Worm (Caenorhabditis elegans) whole organism, mixed stage, embryonic: ENCODE results near the gene T19H12.3.

Source experiments
- M03D4.4 ChIP-seq: sonication (generic microtip); optimal IDR thresholded peaks from 2 replicates; lab custom pipeline; 2017; ENCODE audit warnings: mild to moderate bottlenecking, missing genetic modification characterization, missing compliant biosample characterization
- bed-3 ChIP-seq: fragments of 200-800 bp; sonication (Bioruptor generic); optimal IDR thresholded peaks from 3 replicates; lab custom pipeline; 2018; ENCODE audit warnings: mild to moderate bottlenecking, missing genetic modification characterization, moderate library complexity, missing compliant biosample characterization
- blmp-1 ChIP-seq: fragments of 150-350 bp; optimal IDR thresholded peaks from 2 replicates; lab custom pipeline; 2014; ENCODE audit warnings: missing biosample characterization, missing genetic modification characterization
- ceh-39 ChIP-seq: fragments of 150-350 bp; optimal IDR thresholded peaks from 2 replicates; lab custom pipeline; 2014; ENCODE audit warnings: missing biosample characterization, missing genetic modification characterization
- ceh-83 ChIP-seq: fragments of 200-800 bp; sonication (Bioruptor generic); optimal IDR thresholded peaks from 2 replicates; lab custom pipeline; 2018; ENCODE audit warnings: mild to moderate bottlenecking, missing genetic modification characterization, missing compliant biosample characterization
- ces-1 ChIP-seq: fragments of 150-350 bp; optimal IDR thresholded peaks from 2 replicates; lab custom pipeline; 2014; ENCODE audit warnings: missing biosample characterization, missing genetic modification reagents, missing genetic modification characterization
- cnd-1 ChIP-seq: fragments of 200-800 bp; sonication (Bioruptor generic); optimal IDR thresholded peaks from 2 replicates; lab custom pipeline; 2018; ENCODE audit warnings: mild to moderate bottlenecking, missing genetic modification characterization, missing compliant biosample characterization
- drap-1 ChIP-seq: fragments of 200-800 bp; sonication (Bioruptor generic); optimal IDR thresholded peaks from 3 replicates; lab custom pipeline; 2018; ENCODE audit warnings: mild to moderate bottlenecking, missing genetic modification characterization, missing compliant biosample characterization
- elt-1 ChIP-seq: sonication (generic microtip); optimal IDR thresholded peaks from 2 replicates; lab custom pipeline; 2017; ENCODE audit warnings: missing genetic modification characterization, mild to moderate bottlenecking, missing compliant biosample characterization, antibody characterized with exemption, moderate library complexity, borderline replicate concordance; ENCODE audit not compliant: insufficient read depth
- elt-3 ChIP-seq: fragments of 150-350 bp; optimal IDR thresholded peaks from 2 replicates; lab custom pipeline; 2014; ENCODE audit warnings: missing biosample characterization, missing genetic modification characterization
- flh-1 ChIP-seq: fragments of 200-800 bp; sonication (Bioruptor generic); optimal IDR thresholded peaks from 2 replicates; lab custom pipeline; 2018; ENCODE audit warnings: mild to moderate bottlenecking, missing genetic modification characterization, moderate library complexity, missing compliant biosample characterization
- ham-2 ChIP-seq: fragments of 200-800 bp; sonication (Bioruptor generic); optimal IDR thresholded peaks from 2 replicates; lab custom pipeline; 2018; ENCODE audit warnings: mild to moderate bottlenecking, missing genetic modification characterization, missing compliant biosample characterization
- hlh-1 ChIP-seq: fragments of 150-350 bp; optimal IDR thresholded peaks from 2 replicates; lab custom pipeline; 2014; ENCODE audit warnings: missing biosample characterization, missing genetic modification reagents, missing genetic modification characterization
- lin-32 ChIP-seq: fragments of 200-800 bp; sonication (Bioruptor generic); optimal IDR thresholded peaks from 2 replicates; lab custom pipeline; 2018; ENCODE audit warnings: mild to moderate bottlenecking, missing genetic modification characterization, missing compliant biosample characterization
- lsy-2 ChIP-seq: fragments of 150-350 bp; optimal IDR thresholded peaks from 2 replicates; lab custom pipeline; 2014; ENCODE audit warnings: missing biosample characterization, missing genetic modification characterization
- mab-5 ChIP-seq: fragments of 150-350 bp; optimal IDR thresholded peaks from 2 replicates; lab custom pipeline; 2014; ENCODE audit warnings: missing biosample characterization, missing genetic modification characterization
- mep-1 ChIP-seq: fragments of 150-350 bp; optimal IDR thresholded peaks from 2 replicates; lab custom pipeline; 2017; ENCODE audit warnings: missing biosample characterization, missing genetic modification reagents, missing genetic modification characterization, inconsistent platforms
- mls-2 ChIP-seq: sonication (generic microtip); optimal IDR thresholded peaks from 2 replicates; lab custom pipeline; 2016; ENCODE audit warnings: mild to moderate bottlenecking, missing genetic modification characterization, moderate library complexity, missing compliant biosample characterization
- nhr-12 ChIP-seq: fragments of 150-350 bp; optimal IDR thresholded peaks from 2 replicates; lab custom pipeline; 2014; ENCODE audit warnings: missing biosample characterization, missing genetic modification characterization
- nhr-237 ChIP-seq: fragments of 150-350 bp; optimal IDR thresholded peaks from 2 replicates; lab custom pipeline; 2014; ENCODE audit warnings: missing biosample characterization, missing genetic modification characterization
- nhr-28 ChIP-seq: fragments of 150-350 bp; optimal IDR thresholded peaks from 2 replicates; lab custom pipeline; 2014; ENCODE audit warnings: missing biosample characterization, missing genetic modification characterization
- nhr-76 ChIP-seq: sonication (generic microtip); optimal IDR thresholded peaks from 2 replicates; lab custom pipeline; 2017; ENCODE audit warnings: missing biosample characterization, missing genetic modification characterization
- sem-2 ChIP-seq: fragments of 200-800 bp; sonication (Bioruptor generic); optimal IDR thresholded peaks from 2 replicates; lab custom pipeline; 2018; ENCODE audit warnings: mild to moderate bottlenecking, missing genetic modification characterization, missing compliant biosample characterization
- snpc-4 ChIP-seq: fragments of 150-350 bp; optimal IDR thresholded peaks from 2 replicates; lab custom pipeline; 2014; ENCODE audit warnings: missing biosample characterization, missing genetic modification characterization
- sptf-1 ChIP-seq: sonication (generic microtip); optimal IDR thresholded peaks from 2 replicates; lab custom pipeline; 2017; ENCODE audit warnings: mild to moderate bottlenecking, missing genetic modification characterization, moderate library complexity, missing compliant biosample characterization
- tbx-8 ChIP-seq: fragments of 200-800 bp; sonication (Bioruptor generic); optimal IDR thresholded peaks from 2 replicates; lab custom pipeline; 2018; ENCODE audit warnings: mild to moderate bottlenecking, missing genetic modification characterization, moderate library complexity, missing compliant biosample characterization
- unc-120 ChIP-seq: sonication (generic microtip); optimal IDR thresholded peaks from 2 replicates; lab custom pipeline; 2017; ENCODE audit warnings: missing genetic modification characterization, missing compliant biosample characterization; ENCODE audit not compliant: poor library complexity, severe bottlenecking
- unc-39 ChIP-seq: fragments of 150-350 bp; optimal IDR thresholded peaks from 2 replicates; lab custom pipeline; 2014; ENCODE audit warnings: missing biosample characterization, missing genetic modification characterization
- unc-62 ChIP-seq: fragments of 150-350 bp; optimal IDR thresholded peaks from 2 replicates; lab custom pipeline; 2014; ENCODE audit warnings: missing biosample characterization, missing genetic modification reagents, missing genetic modification characterization
- zip-8 ChIP-seq: fragments of 150-350 bp; optimal IDR thresholded peaks from 2 replicates; lab custom pipeline; 2014; ENCODE audit warnings: missing biosample characterization, missing genetic modification characterization
- ztf-11 ChIP-seq: fragments of 150-350 bp; optimal IDR thresholded peaks from 2 replicates; lab custom pipeline; 2014; ENCODE audit warnings: missing biosample characterization, missing genetic modification characterization

Gene T19H12.3

ce11 chrV:4914879-4915278 is 29.4 kb downstream of the T19H12.3 start, which contains the start of gene H23N18.6:
Gene H23N18.6, minus strand, starts transcription at chrV:4915079.
- no peak for TF ChIP-seq nhr-76 (tag; lab: Kevin White, UChicago)
- TF ChIP-seq ztf-11 (tag; lab: Kevin White, UChicago) = no peak
- no peak for TF ChIP-seq hlh-1 (tag; lab: Kevin White, UChicago)
- no peak for TF ChIP-seq sptf-1 (tag; lab: Kevin White, UChicago)
- TF ChIP-seq tbx-8 (GFP tag; lab: Kevin White, UChicago) = no peak
- TF ChIP-seq nhr-237 = no peak
- no peak for TF ChIP-seq unc-62 (GFP tag; lab: Kevin White, UChicago)
- TF ChIP-seq ces-1 (GFP tag; lab: Kevin White, UChicago) = no peak
- TF ChIP-seq, all 35 proteins: peak for 0

ce11 chrV:4918091-4918624 is 32.7 kb downstream of the T19H12.3 start, which contains the start of gene C02E7.7:
Gene C02E7.7, minus strand, starts transcription at chrV:4918574.
- TF ChIP-seq ceh-83 (no peak), mab-5 (no peak), ham-2 (no peak), flh-1 (GFP tag; lab: Kevin White, UChicago) (no peak), mls-2 (no peak), ceh-39 (no peak), nhr-12 (tag; lab: Kevin White, UChicago) (no peak), hlh-1 (tag; lab: Kevin White, UChicago) (no peak), nhr-76 (tag; lab: Kevin White, UChicago) (no peak), ztf-11 (tag; lab: Kevin White, UChicago) (no peak), nhr-237 (no peak), lsy-2 (no peak), mep-1 (tag; lab: Kevin White, UChicago) (no peak), sem-2 (GFP tag; lab: Kevin White, UChicago) (no peak), bed-3 (no peak)
- TF ChIP-seq, all 35 proteins: peak for 0

ce11 chrV:4918664-4919257 is 33.3 kb downstream of the T19H12.3 start, which contains the start of gene C02E7.6:
Gene C02E7.6, plus strand, starts transcription at chrV:4919207.
- TF ChIP-seq nhr-237 (peak; percentile 14), elt-1 (peak; percentile 90), unc-62 (GFP tag; lab: Kevin White, UChicago) (peak; percentile 16), sptf-1 (tag; lab: Kevin White, UChicago) (no peak), blmp-1 (tag; lab: Kevin White, UChicago) (peak; percentile 67)

ce11 chrV:4920690-4921152 is 35.2 kb downstream of the T19H12.3 start, which contains the start of the genes C02E7.8 and srh-23:
Gene C02E7.8, minus strand, starts transcription at chrV:4920790.
Gene srh-23, plus strand, starts transcription at chrV:4921102.
- TF ChIP-seq elt-3 (tag; lab: Kevin White, UChicago) (no peak), drap-1 (GFP tag; lab: Kevin White, UChicago) (no peak), M03D4.4 (tag; lab: Kevin White, UChicago) (no peak), ztf-11 (tag; lab: Kevin White, UChicago) (no peak), zip-8 (no peak), mep-1 (tag; lab: Kevin White, UChicago) (no peak), sem-2 (GFP tag; lab: Kevin White, UChicago) (no peak), nhr-12 (tag; lab: Kevin White, UChicago) (no peak), unc-120 (no peak), unc-39 (tag; lab: Kevin White, UChicago) (no peak), elt-1 (no peak), unc-62 (GFP tag; lab: Kevin White, UChicago) (no peak), lin-32 (GFP tag; lab: Kevin White, UChicago) (no peak), mab-5 (no peak), ceh-83 (no peak), lsy-2 (no peak)

ce11 chrV:4922024-4922423 is 36.6 kb downstream of the T19H12.3 start, which contains the start of gene srh-22:
Gene srh-22, plus strand, starts transcription at chrV:4922324.
- TF ChIP-seq elt-3 (tag; lab: Kevin White, UChicago) (no peak), unc-62 (GFP tag; lab: Kevin White, UChicago) (no peak), unc-39 (tag; lab: Kevin White, UChicago) (no peak), snpc-4 (tag; lab: Kevin White, UChicago) (no peak), cnd-1 (tag; lab: Kevin White, UChicago) (no peak), ces-1 (GFP tag; lab: Kevin White, UChicago) (no peak), mab-5 (no peak), nhr-28 (tag; lab: Kevin White, UChicago) (no peak), ztf-11 (tag; lab: Kevin White, UChicago) (no peak)
